Fruit fly (Drosophila melanogaster): ENCODE results near the gene Ost48.

Gene Ost48

dm6 chrX:9122492-9122891 is 35.8 kb downstream of the Ost48 start:
- TF ChIP-seq cic (GFP tag; optimal IDR thresholded peaks at IDR 0.05) (no peak), CG14711 (tag; optimal IDR thresholded peaks at IDR 0.05) (no peak), kay (GFP tag; ENCODE audit: borderline replicate concordance) (no peak), CG11617 (GFP tag; optimal IDR thresholded peaks at IDR 0.05) (no peak), Clk (GFP tag; optimal IDR thresholded peaks at IDR 0.05) (no peak), ovo (GFP tag; optimal IDR thresholded peaks at IDR 0.05) (no peak), CG7101 (tag; optimal IDR thresholded peaks at IDR 0.05) (no peak), CG12768 (GFP tag; optimal IDR thresholded peaks at IDR 0.05) (no peak), cnc (optimal IDR thresholded peaks at IDR 0.05) (no peak), CG1620 (GFP tag; optimal IDR thresholded peaks at IDR 0.05) (no peak), CG33017 (tag; optimal IDR thresholded peaks at IDR 0.05) (no peak), CG7045 (GFP tag; optimal IDR thresholded peaks at IDR 0.05) (no peak), Crg-1 (GFP tag; optimal IDR thresholded peaks at IDR 0.05) (no peak), CG5204 (GFP tag; optimal IDR thresholded peaks at IDR 0.05) (no peak), Mnt (GFP tag; optimal IDR thresholded peaks at IDR 0.05) (no peak), bab1 (GFP tag; optimal IDR thresholded peaks at IDR 0.05) (no peak), Hr96 (GFP tag; optimal IDR thresholded peaks at IDR 0.05) (no peak), pad (GFP tag; optimal IDR thresholded peaks at IDR 0.05) (no peak)

dm6 chrX:9120828-9121754 is 37.2 kb downstream of the Ost48 start:
- TF ChIP-seq toe (GFP tag; optimal IDR thresholded peaks at IDR 0.05) = no peak
- TF ChIP-seq Crg-1 (GFP tag; optimal IDR thresholded peaks at IDR 0.05) = no peak
- TF ChIP-seq Clk (GFP tag; optimal IDR thresholded peaks at IDR 0.05) = no peak
- peak; percentile 32 for TF ChIP-seq CG14711 (tag; optimal IDR thresholded peaks at IDR 0.05)
- no peak for TF ChIP-seq kay (GFP tag; ENCODE audit: borderline replicate concordance)
- no peak for TF ChIP-seq CG33017 (tag; optimal IDR thresholded peaks at IDR 0.05)
- peak; percentile 17 for TF ChIP-seq bab1 (GFP tag; optimal IDR thresholded peaks at IDR 0.05)
- no peak for TF ChIP-seq CG5204 (GFP tag; optimal IDR thresholded peaks at IDR 0.05)
- TF ChIP-seq CG12768 (GFP tag; optimal IDR thresholded peaks at IDR 0.05) = no peak
- TF ChIP-seq CG1620 (GFP tag; optimal IDR thresholded peaks at IDR 0.05) = no peak
- TF ChIP-seq cnc (optimal IDR thresholded peaks at IDR 0.05) = no peak
- TF ChIP-seq CG7101 (tag; optimal IDR thresholded peaks at IDR 0.05) = no peak
- TF ChIP-seq Hr96 (GFP tag; optimal IDR thresholded peaks at IDR 0.05) = no peak
- no peak for TF ChIP-seq CG11617 (GFP tag; optimal IDR thresholded peaks at IDR 0.05)

dm6 chrX:9119671-9120364 is 38.5 kb downstream of the Ost48 start:
- TF ChIP-seq Crg-1 (GFP tag; optimal IDR thresholded peaks at IDR 0.05) (no peak), kay (GFP tag; ENCODE audit: borderline replicate concordance) (no peak), CG1620 (GFP tag; optimal IDR thresholded peaks at IDR 0.05) (no peak), CG5204 (GFP tag; optimal IDR thresholded peaks at IDR 0.05) (no peak), Clk (GFP tag; optimal IDR thresholded peaks at IDR 0.05) (no peak), toe (GFP tag; optimal IDR thresholded peaks at IDR 0.05) (no peak), cic (GFP tag; optimal IDR thresholded peaks at IDR 0.05) (no peak), tj (GFP tag; optimal IDR thresholded peaks at IDR 0.05) (no peak), CG7101 (tag; optimal IDR thresholded peaks at IDR 0.05) (no peak), CG12768 (GFP tag; optimal IDR thresholded peaks at IDR 0.05) (no peak), cnc (optimal IDR thresholded peaks at IDR 0.05) (no peak)

dm6 chrX:9118961-9119633 is 39.2 kb downstream of the Ost48 start:
- TF ChIP-seq Crg-1 (GFP tag; optimal IDR thresholded peaks at IDR 0.05) = no peak
- no peak for TF ChIP-seq CG14711 (tag; optimal IDR thresholded peaks at IDR 0.05)
- TF ChIP-seq CG12768 (GFP tag; optimal IDR thresholded peaks at IDR 0.05) = no peak
- no peak for TF ChIP-seq cic (GFP tag; optimal IDR thresholded peaks at IDR 0.05)
- no peak for TF ChIP-seq CG33017 (tag; optimal IDR thresholded peaks at IDR 0.05)
- no peak for TF ChIP-seq toe (GFP tag; optimal IDR thresholded peaks at IDR 0.05)
- no peak for TF ChIP-seq CG7101 (tag; optimal IDR thresholded peaks at IDR 0.05)
- no peak for TF ChIP-seq cnc (optimal IDR thresholded peaks at IDR 0.05)
- TF ChIP-seq Mnt (GFP tag; optimal IDR thresholded peaks at IDR 0.05) = no peak
- TF ChIP-seq CG5204 (GFP tag; optimal IDR thresholded peaks at IDR 0.05) = no peak
- no peak for TF ChIP-seq Clk (GFP tag; optimal IDR thresholded peaks at IDR 0.05)
- TF ChIP-seq bab1 (GFP tag; optimal IDR thresholded peaks at IDR 0.05) = no peak
- no peak for TF ChIP-seq kay (GFP tag; ENCODE audit: borderline replicate concordance)
- no peak for TF ChIP-seq CG1620 (GFP tag; optimal IDR thresholded peaks at IDR 0.05)

dm6 chrX:9117831-9118230 is 40.5 kb downstream of the Ost48 start:
- TF ChIP-seq CG5204 (GFP tag; optimal IDR thresholded peaks at IDR 0.05) = no peak
- TF ChIP-seq pad (GFP tag; optimal IDR thresholded peaks at IDR 0.05) = no peak
- TF ChIP-seq CG7101 (tag; optimal IDR thresholded peaks at IDR 0.05) = no peak
- no peak for TF ChIP-seq CG14711 (tag; optimal IDR thresholded peaks at IDR 0.05)
- no peak for TF ChIP-seq CG33017 (tag; optimal IDR thresholded peaks at IDR 0.05)
- TF ChIP-seq Crg-1 (GFP tag; optimal IDR thresholded peaks at IDR 0.05) = no peak
- TF ChIP-seq cnc (optimal IDR thresholded peaks at IDR 0.05) = no peak
- no peak for TF ChIP-seq kay (GFP tag; ENCODE audit: borderline replicate concordance)
- TF ChIP-seq bab1 (GFP tag; optimal IDR thresholded peaks at IDR 0.05) = no peak
- no peak for TF ChIP-seq CG1620 (GFP tag; optimal IDR thresholded peaks at IDR 0.05)
